Worm (Caenorhabditis elegans) whole organism, early embryonic: Measurements from ENCODE around the gene phf-10.

Experiments used
- ama-1 ChIP-seq: fragments of 150-350 bp; optimal IDR thresholded peaks from 2 replicates; lab custom pipeline; 2014
- flt-1 ChIP-seq: fragments of 200-800 bp; sonication (Bioruptor generic); IDR thresholded peaks from 2 replicates; pipeline ENCODE4 v1.3.6; 2022; ENCODE audit warnings: missing genetic modification characterization, missing compliant biosample characterization
- hnd-1 ChIP-seq: sonication (generic microtip); optimal IDR thresholded peaks from 2 replicates; lab custom pipeline; 2016; ENCODE audit warnings: missing genetic modification characterization, missing compliant biosample characterization

ce11 chrV:285298-285697 is 26.1 kb downstream of the phf-10 start:
- TF ChIP-seq flt-1 (GFP tag; lab: Robert Waterston, UW): no peak
- no peak for TF ChIP-seq hnd-1
- TF ChIP-seq ama-1 (lab: Kevin White, UChicago): no peak
